Worm (Caenorhabditis elegans): Measurements from ENCODE around the gene pelo-1.
A peak's percentile ranks its signal among the peaks of the same experiment; 100 is the strongest.

The pelo-1 gene

DNA sequence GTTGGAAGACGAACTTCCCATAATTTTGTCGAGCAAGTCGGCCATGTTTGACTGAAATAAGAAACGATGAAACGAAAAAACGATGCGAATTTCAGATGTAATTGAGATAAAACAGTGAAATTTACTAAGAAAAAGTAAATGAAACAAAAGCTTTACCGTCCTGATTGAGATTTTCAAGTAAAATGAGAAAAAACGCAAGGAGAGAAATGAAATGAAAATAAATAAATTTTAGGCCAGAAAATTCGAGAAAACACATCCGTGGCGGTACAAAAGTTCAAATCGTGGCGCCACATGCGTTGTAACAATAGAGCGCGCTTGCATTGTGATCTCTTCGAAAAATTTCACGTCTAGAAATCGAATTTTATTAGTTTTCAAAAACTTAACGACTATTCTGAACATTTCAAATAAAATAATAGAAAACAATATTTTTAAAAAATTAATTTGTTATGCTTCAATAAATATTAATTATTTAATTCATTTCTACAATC, 27.9 kb downstream of the pelo-1 start, which contains the start of the genes hrde-1 and C16C10.13:
Gene hrde-1 (minus strand): TSS at position 51 of the 488 bp plus-strand sequence.
Gene C16C10.13 (plus strand): TSS at position 332 of the 488 bp plus-strand sequence.
- no peak for TF ChIP-seq ZK546.5 (tag; optimal IDR thresholded peaks at IDR 0.05)
- no peak for TF ChIP-seq ceh-9 (tag; optimal IDR thresholded peaks at IDR 0.05)
- TF ChIP-seq jun-1 (tag; optimal IDR thresholded peaks at IDR 0.05) = no peak
- TF ChIP-seq lin-15B (tag; optimal IDR thresholded peaks at IDR 0.05) = no peak

- TF ChIP-seq nhr-77 (tag; optimal IDR thresholded peaks at IDR 0.05) (no peak), ztf-11 (tag; optimal IDR thresholded peaks at IDR 0.05) (no peak), fkh-2 (tag; optimal IDR thresholded peaks at IDR 0.05) (no peak), nhr-67 (tag; optimal IDR thresholded peaks at IDR 0.05) (no peak), nhr-25 (tag; optimal IDR thresholded peaks at IDR 0.05) (no peak), R02D3.7 (tag; optimal IDR thresholded peaks at IDR 0.05) (no peak), elt-1 (tag; optimal IDR thresholded peaks at IDR 0.05) (no peak), ceh-28 (tag; optimal IDR thresholded peaks at IDR 0.05) (no peak), lin-39 (tag; optimal IDR thresholded peaks at IDR 0.05) (no peak), sea-2 (GFP tag; optimal IDR thresholded peaks at IDR 0.05) (no peak), zag-1 (tag; optimal IDR thresholded peaks at IDR 0.05) (no peak)
Observed at ce11 chrIII:4175489-4175888, 28.5 kb downstream of the pelo-1 start.

ce11 chrIII:4172210-4172609, 31.8 kb downstream of the pelo-1 start:
- TF ChIP-seq ceh-28 (tag; optimal IDR thresholded peaks at IDR 0.05) = no peak
- TF ChIP-seq elt-1 (tag; optimal IDR thresholded peaks at IDR 0.05) = no peak
- no peak for TF ChIP-seq nhr-28 (tag; optimal IDR thresholded peaks at IDR 0.05)

DNA sequence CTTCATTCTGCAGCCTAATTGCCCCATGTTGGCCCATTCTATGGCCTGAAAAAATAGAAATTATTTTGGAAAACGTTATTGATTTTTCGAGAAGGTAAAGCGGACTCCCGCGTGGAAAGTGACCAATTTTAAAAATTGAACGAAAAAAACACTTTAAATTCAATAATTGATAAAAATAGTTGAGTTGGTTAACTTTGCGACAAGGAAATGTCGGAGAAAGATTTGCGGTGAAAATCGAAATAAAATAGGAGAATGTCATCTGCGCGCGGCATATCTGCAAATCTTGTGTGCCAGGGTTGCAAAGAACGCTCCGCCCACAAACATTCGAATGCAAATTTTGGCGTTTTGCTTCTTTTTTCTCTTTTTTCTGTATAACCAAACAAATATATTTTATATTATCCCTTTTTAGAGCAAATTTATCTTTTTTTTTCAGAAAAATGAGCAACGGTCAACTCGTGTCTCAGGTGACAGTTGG, 33.1 kb downstream of the pelo-1 start, which contains the start of the genes rnf-121 and C16C10.4:
Gene rnf-121 (minus strand): TSS at position 51 of the 475 bp plus-strand sequence.
Gene C16C10.4 (plus strand): TSS at position 434 of the 475 bp plus-strand sequence.
- TF ChIP-seq ama-1 (optimal IDR thresholded peaks at IDR 0.05) (no peak), sea-2 (GFP tag; optimal IDR thresholded peaks at IDR 0.05) (no peak), nhr-43 (tag; optimal IDR thresholded peaks at IDR 0.05; ENCODE audit: poor library complexity, severe bottlenecking) (peak; percentile 89), lsy-12 (tag; optimal IDR thresholded peaks at IDR 0.05) (peak; percentile 52), ceh-28 (tag; optimal IDR thresholded peaks at IDR 0.05) (peak; percentile 44), hmg-11 (tag; optimal IDR thresholded peaks at IDR 0.05) (peak; percentile 87), tbx-2 (tag; optimal IDR thresholded peaks at IDR 0.05) (peak; percentile 17), nhr-11 (tag; optimal IDR thresholded peaks at IDR 0.05) (no peak), ceh-16 (tag; optimal IDR thresholded peaks at IDR 0.05) (peak; percentile 3), R02D3.7 (tag; optimal IDR thresholded peaks at IDR 0.05) (peak; percentile 29), pha-4 (tag; optimal IDR thresholded peaks at IDR 0.05) (peak; percentile 59), nhr-23 (tag; optimal IDR thresholded peaks at IDR 0.05) (peak; percentile 55), nhr-67 (tag; optimal IDR thresholded peaks at IDR 0.05) (peak; percentile 25), nhr-25 (tag; optimal IDR thresholded peaks at IDR 0.05) (peak; percentile 22), elt-2 (tag; optimal IDR thresholded peaks at IDR 0.05) (peak; percentile 22), egl-27 (tag; optimal IDR thresholded peaks at IDR 0.05) (no peak), aly-2 (tag; optimal IDR thresholded peaks at IDR 0.05) (no peak), snpc-4 (tag; optimal IDR thresholded peaks at IDR 0.05) (peak; percentile 64), skn-1 (tag; optimal IDR thresholded peaks at IDR 0.05) (peak; percentile 31), lin-15B (tag; optimal IDR thresholded peaks at IDR 0.05) (peak; percentile 33), eor-1 (tag; optimal IDR thresholded peaks at IDR 0.05) (no peak)

- TF ChIP-seq ceh-9 (tag; optimal IDR thresholded peaks at IDR 0.05) (no peak), elt-2 (tag; optimal IDR thresholded peaks at IDR 0.05) (no peak), tbx-2 (tag; optimal IDR thresholded peaks at IDR 0.05) (no peak), eor-1 (tag; optimal IDR thresholded peaks at IDR 0.05) (no peak), ztf-11 (tag; optimal IDR thresholded peaks at IDR 0.05) (no peak), nhr-67 (tag; optimal IDR thresholded peaks at IDR 0.05) (no peak), pha-4 (tag; optimal IDR thresholded peaks at IDR 0.05) (no peak), nhr-11 (tag; optimal IDR thresholded peaks at IDR 0.05) (no peak), elt-3 (tag; optimal IDR thresholded peaks at IDR 0.05) (no peak), fkh-10 (GFP tag; optimal IDR thresholded peaks at IDR 0.05) (no peak), fos-1 (tag; optimal IDR thresholded peaks at IDR 0.05) (no peak), lin-39 (tag; optimal IDR thresholded peaks at IDR 0.05) (no peak), hmg-11 (tag; optimal IDR thresholded peaks at IDR 0.05) (no peak), snpc-4 (tag; optimal IDR thresholded peaks at IDR 0.05) (no peak), unc-39 (tag; optimal IDR thresholded peaks at IDR 0.05) (no peak), nhr-12 (tag; optimal IDR thresholded peaks at IDR 0.05) (no peak), nhr-77 (tag; optimal IDR thresholded peaks at IDR 0.05) (no peak)
Observed at ce11 chrIII:4168665-4169064, 35.4 kb downstream of the pelo-1 start, which contains the start of gene ccdc-55. Gene ccdc-55, minus strand, starts transcription at chrIII:4168765.
